Worm (Caenorhabditis elegans) whole organism, L3 larva: ENCODE results near the gene ech-2.

Experiments used
- ama-1 ChIP-seq: fragments of 150-350 bp; optimal IDR thresholded peaks from 2 replicates; lab custom pipeline; 2018
- elt-2 ChIP-seq: sonication (generic microtip); optimal IDR thresholded peaks from 2 replicates; lab custom pipeline; 2016; ENCODE audit warnings: missing genetic modification reagents, mild to moderate bottlenecking, missing genetic modification characterization, missing compliant biosample characterization
- fkh-10 ChIP-seq: sonication (generic microtip); optimal IDR thresholded peaks from 2 replicates; lab custom pipeline; 2017; ENCODE audit warnings: missing biosample characterization, missing genetic modification reagents, missing genetic modification characterization
- fos-1 ChIP-seq: fragments of 150-350 bp; optimal IDR thresholded peaks from 2 replicates; lab custom pipeline; 2014; ENCODE audit warnings: missing biosample characterization, missing genetic modification characterization
- jun-1 ChIP-seq: fragments of 150-350 bp; optimal IDR thresholded peaks from 2 replicates; lab custom pipeline; 2014; ENCODE audit warnings: missing biosample characterization, missing genetic modification reagents, missing genetic modification characterization
- mdl-1 ChIP-seq: fragments of 150-350 bp; optimal IDR thresholded peaks from 2 replicates; lab custom pipeline; 2014; ENCODE audit warnings: missing biosample characterization, missing genetic modification characterization
- nhr-12 ChIP-seq: fragments of 150-350 bp; optimal IDR thresholded peaks from 2 replicates; lab custom pipeline; 2014; ENCODE audit warnings: missing biosample characterization, missing genetic modification characterization
- nhr-237 ChIP-seq: fragments of 150-350 bp; optimal IDR thresholded peaks from 2 replicates; lab custom pipeline; 2014; ENCODE audit warnings: missing biosample characterization, missing genetic modification characterization
- nhr-25 ChIP-seq: sonication (generic microtip); optimal IDR thresholded peaks from 2 replicates; lab custom pipeline; 2017; ENCODE audit warnings: missing biosample characterization, missing genetic modification characterization
- nhr-28 ChIP-seq: fragments of 150-350 bp; optimal IDR thresholded peaks from 2 replicates; lab custom pipeline; 2014; ENCODE audit warnings: missing biosample characterization, missing genetic modification characterization
- nhr-77 ChIP-seq: fragments of 150-350 bp; optimal IDR thresholded peaks from 2 replicates; lab custom pipeline; 2014; ENCODE audit warnings: missing biosample characterization, missing genetic modification characterization
- skn-1 ChIP-seq: fragments of 150-350 bp; optimal IDR thresholded peaks from 2 replicates; lab custom pipeline; 2014; ENCODE audit warnings: missing biosample characterization, missing genetic modification characterization
- zag-1 ChIP-seq: fragments of 150-350 bp; optimal IDR thresholded peaks from 2 replicates; lab custom pipeline; 2014; ENCODE audit warnings: missing biosample characterization, missing genetic modification characterization
- ztf-11 ChIP-seq: fragments of 150-350 bp; optimal IDR thresholded peaks from 2 replicates; lab custom pipeline; 2014; ENCODE audit warnings: missing biosample characterization, missing genetic modification characterization

ce11 chrIV:11878249-11878648, 22.1 kb upstream of the ech-2 start, which contains the start of gene cutl-27:
- TF ChIP-seq ztf-11 (tag; lab: Kevin White, UChicago) (no peak), ama-1 (no peak), nhr-77 (tag; lab: Kevin White, UChicago) (no peak), jun-1 (no peak), nhr-12 (tag; lab: Kevin White, UChicago) (no peak), fkh-10 (GFP tag; lab: Kevin White, UChicago) (no peak), nhr-28 (no peak), mdl-1 (tag; lab: Kevin White, UChicago) (no peak), fos-1 (tag; lab: Kevin White, UChicago) (no peak), nhr-25 (tag; lab: Kevin White, UChicago) (no peak), skn-1 (tag; lab: Kevin White, UChicago) (no peak), elt-2 (tag; lab: Kevin White, UChicago) (no peak), zag-1 (no peak), nhr-237 (tag; lab: Kevin White, UChicago) (no peak)
